Fruit fly (Drosophila melanogaster): ENCODE data around the gene CG13250.

- TF ChIP-seq fkh (GFP tag; optimal IDR thresholded peaks at IDR 0.05) (no peak), CG3919 (GFP tag; optimal IDR thresholded peaks at IDR 0.05) (peak; percentile 19), Eip75B (GFP tag; optimal IDR thresholded peaks at IDR 0.05) (no peak), CG8319 (GFP tag; optimal IDR thresholded peaks at IDR 0.05) (no peak), acj6 (GFP tag; optimal IDR thresholded peaks at IDR 0.05) (no peak), CG16779 (tag; optimal IDR thresholded peaks at IDR 0.05) (no peak), Met (GFP tag; optimal IDR thresholded peaks at IDR 0.05) (no peak), salr (GFP tag; optimal IDR thresholded peaks at IDR 0.05) (peak in 1 of 2 experiments; percentile 47), CG6792 (GFP tag; optimal IDR thresholded peaks at IDR 0.05) (no peak), Ets96B (tag; optimal IDR thresholded peaks at IDR 0.05) (peak; percentile 35), CG11902 (GFP tag; optimal IDR thresholded peaks at IDR 0.05) (no peak), Lpt (GFP tag; optimal IDR thresholded peaks at IDR 0.05) (no peak), net (GFP tag; optimal IDR thresholded peaks at IDR 0.05) (no peak)
Observed at dm6 chr3L:20562649-20563048, 29.1 kb downstream of the CG13250 start.
